Worm (Caenorhabditis elegans): ENCODE results near the gene M02H5.8.

The M02H5.8 gene

DNA sequence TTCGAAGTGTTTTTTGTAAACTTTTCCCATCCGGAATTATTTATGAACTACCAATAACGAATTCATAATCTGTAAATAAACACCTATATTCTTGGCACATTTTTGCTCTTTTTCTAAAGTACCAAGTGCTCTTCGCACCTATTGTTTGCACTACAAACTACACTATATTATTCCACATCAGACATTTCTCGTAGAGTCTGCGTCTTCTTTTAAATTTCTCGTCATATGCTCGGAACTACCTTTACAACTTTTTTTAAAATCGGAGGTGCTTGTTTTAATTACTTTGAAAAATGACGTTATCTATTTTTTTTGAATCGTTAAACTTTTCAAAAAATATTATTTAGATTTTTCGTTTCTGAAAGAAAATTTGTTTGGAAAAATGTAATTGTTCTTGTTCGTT, 15.0 kb downstream of the M02H5.8 start, which contains the start of gene nhr-201 (continued):
- TF ChIP-seq ceh-28 (tag; optimal IDR thresholded peaks at IDR 0.05) = no peak
- TF ChIP-seq lir-3 (tag; optimal IDR thresholded peaks at IDR 0.05) = no peak
- TF ChIP-seq ceh-44 (GFP tag; IDR thresholded peaks at IDR 0.05) = no peak
- TF ChIP-seq nhr-28 (tag; optimal IDR thresholded peaks at IDR 0.05) = peak; percentile 95
- TF ChIP-seq vab-7 (GFP tag; IDR thresholded peaks at IDR 0.05) = no peak
- peak; percentile 18 for TF ChIP-seq mep-1 (tag; optimal IDR thresholded peaks at IDR 0.05)
- no peak for TF ChIP-seq F10B5.3 (tag; optimal IDR thresholded peaks at IDR 0.05)
- TF ChIP-seq hlh-30 (tag; optimal IDR thresholded peaks at IDR 0.05; ENCODE audit: insufficient read depth) = peak; percentile 59
- TF ChIP-seq zag-1 (tag; optimal IDR thresholded peaks at IDR 0.05) = no peak
- no peak for TF ChIP-seq T20F7.1 (GFP tag; optimal IDR thresholded peaks at IDR 0.05)
- no peak for TF ChIP-seq snpc-1.2 (GFP tag; IDR thresholded peaks at IDR 0.05)
- peak in 1 of 2 experiments; percentile 25 for TF ChIP-seq lsy-2 (tag; optimal IDR thresholded peaks at IDR 0.05)
- TF ChIP-seq jun-1 (tag; optimal IDR thresholded peaks at IDR 0.05) = no peak
- no peak for TF ChIP-seq nhr-76 (tag; optimal IDR thresholded peaks at IDR 0.05)

DNA sequence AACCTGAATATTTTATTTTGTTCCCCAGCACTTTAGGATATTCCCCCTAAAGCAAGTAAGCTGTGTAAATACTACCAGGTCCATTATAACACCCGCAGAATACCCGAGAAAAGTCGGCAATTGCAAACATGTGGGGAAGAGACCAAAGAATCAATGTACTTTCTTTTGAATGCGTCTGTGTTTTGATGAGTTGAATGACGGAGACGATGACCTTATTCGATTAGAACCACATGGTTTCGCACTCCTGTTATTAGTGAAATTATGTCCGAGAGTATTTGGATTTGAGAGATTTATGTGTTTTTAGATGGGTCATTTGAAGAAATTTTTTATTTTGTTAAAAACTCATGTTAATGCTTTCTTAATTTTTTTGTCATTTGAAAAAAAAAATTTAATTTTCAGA, 15.6 kb downstream of the M02H5.8 start:
- peak; percentile 46 for TF ChIP-seq nhr-28 (tag; optimal IDR thresholded peaks at IDR 0.05)
- TF ChIP-seq mxl-3 (GFP tag; optimal IDR thresholded peaks at IDR 0.05) = peak; percentile 3
- no peak for TF ChIP-seq lin-38 (GFP tag; IDR thresholded peaks at IDR 0.05)
- TF ChIP-seq lin-39 (tag; optimal IDR thresholded peaks at IDR 0.05) = no peak
- peak in 1 of 2 experiments; percentile 2 for TF ChIP-seq mdl-1 (tag; optimal IDR thresholded peaks at IDR 0.05)
- peak; percentile 23 for TF ChIP-seq duxl-1 (tag; optimal IDR thresholded peaks at IDR 0.05; ENCODE audit: poor library complexity)
- peak; percentile 20 for TF ChIP-seq hlh-30 (tag; optimal IDR thresholded peaks at IDR 0.05; ENCODE audit: insufficient read depth)
- peak in 1 of 2 experiments; percentile 73 for TF ChIP-seq unc-62 (GFP tag; optimal IDR thresholded peaks at IDR 0.05 in 1 of 2)
- no peak for TF ChIP-seq unc-62 (tag; optimal IDR thresholded peaks at IDR 0.05)

DNA sequence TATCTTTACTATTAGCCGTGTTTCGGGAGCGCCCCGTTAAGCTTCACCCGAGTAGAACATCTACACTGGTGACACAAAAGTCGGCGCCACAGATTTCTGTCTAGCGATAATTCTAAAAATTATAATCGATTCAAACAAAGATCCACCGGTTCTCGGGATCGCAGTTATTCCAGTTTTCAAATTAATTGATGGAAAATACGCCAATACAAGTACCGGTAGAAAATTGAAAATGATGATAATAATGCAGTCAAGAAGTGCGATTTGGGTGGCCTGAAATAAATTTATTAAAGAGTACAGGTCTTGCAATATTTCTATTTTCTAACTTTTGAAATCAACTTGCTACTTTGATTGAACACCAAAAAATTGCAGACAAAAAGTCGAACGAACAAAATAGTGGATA, 17.7 kb downstream of the M02H5.8 start:
- TF ChIP-seq spr-1 (tag; optimal IDR thresholded peaks at IDR 0.05) (no peak), unc-62 (GFP tag; optimal IDR thresholded peaks at IDR 0.05 in 1 of 2) (peak in 1 of 2 experiments; percentile 73), unc-62 (tag; optimal IDR thresholded peaks at IDR 0.05) (no peak), dve-1 (tag; optimal IDR thresholded peaks at IDR 0.05; ENCODE audit: insufficient read depth) (peak; percentile 4)

DNA sequence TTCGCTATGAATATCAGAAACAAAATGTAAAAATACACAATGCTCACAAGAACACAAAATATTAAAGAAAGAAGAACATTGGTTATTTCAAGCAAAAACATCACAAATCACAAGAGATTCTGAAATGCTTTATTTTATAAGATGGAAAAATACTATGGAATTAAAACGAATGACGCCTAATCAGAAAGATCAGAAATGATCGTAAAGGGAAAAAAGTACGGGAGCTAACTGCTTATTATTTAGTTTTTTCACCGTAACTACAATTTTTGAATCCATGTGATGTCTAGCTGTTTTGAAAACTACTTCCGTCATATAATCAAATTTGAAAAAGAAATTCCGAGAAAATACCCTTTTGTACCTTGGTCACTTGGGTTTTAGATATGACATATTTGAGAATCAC, 18.7 kb downstream of the M02H5.8 start, which contains the start of gene srbc-57:
TSS of gene srbc-57 (minus strand) at position 101 of the 400 bp plus-strand sequence.
- no peak for TF ChIP-seq madf-9 (GFP tag; conservative IDR thresholded peaks at IDR 0.05)
- no peak for TF ChIP-seq vab-7 (GFP tag; IDR thresholded peaks at IDR 0.05)
- no peak for TF ChIP-seq aly-2 (tag; optimal IDR thresholded peaks at IDR 0.05)
- no peak for TF ChIP-seq duxl-1 (tag; optimal IDR thresholded peaks at IDR 0.05; ENCODE audit: poor library complexity)
- no peak for TF ChIP-seq pha-4 (GFP tag; IDR thresholded peaks at IDR 0.05)
- no peak for TF ChIP-seq pha-4 (tag; optimal IDR thresholded peaks at IDR 0.05)
- no peak for TF ChIP-seq daf-19 (GFP tag; conservative IDR thresholded peaks at IDR 0.05)
- no peak for TF ChIP-seq ZK546.5 (tag; optimal IDR thresholded peaks at IDR 0.05)
- no peak for TF ChIP-seq nhr-28 (tag; optimal IDR thresholded peaks at IDR 0.05)
- TF ChIP-seq spr-3 (GFP tag; optimal IDR thresholded peaks at IDR 0.05) = no peak
- TF ChIP-seq cey-2 (tag; optimal IDR thresholded peaks at IDR 0.05; ENCODE audit: borderline replicate concordance, insufficient read depth) = no peak
- no peak for TF ChIP-seq unc-62 (GFP tag; optimal IDR thresholded peaks at IDR 0.05 in 1 of 2)
- no peak for TF ChIP-seq unc-62 (tag; optimal IDR thresholded peaks at IDR 0.05)
- TF ChIP-seq lin-13 (GFP tag; optimal IDR thresholded peaks at IDR 0.05) = no peak
- no peak for TF ChIP-seq T26A8.4 (GFP tag; IDR thresholded peaks at IDR 0.05)
- no peak for TF ChIP-seq arid-1 (GFP tag; conservative IDR thresholded peaks at IDR 0.05)
- TF ChIP-seq mdt-29 (GFP tag; IDR thresholded peaks at IDR 0.05) = no peak
- TF ChIP-seq jun-1 (tag; optimal IDR thresholded peaks at IDR 0.05) = no peak
- TF ChIP-seq daf-16 (GFP tag; optimal IDR thresholded peaks at IDR 0.05) = no peak
- no peak for TF ChIP-seq daf-16 (tag; optimal IDR thresholded peaks at IDR 0.05)
- TF ChIP-seq set-16 (GFP tag; IDR thresholded peaks at IDR 0.05) = no peak
- no peak for TF ChIP-seq ama-1 (optimal IDR thresholded peaks at IDR 0.05)

Data from whole organism, L4 larva.